Fruit fly (Drosophila melanogaster): ENCODE measurements around the gene CG13984.

DNA sequence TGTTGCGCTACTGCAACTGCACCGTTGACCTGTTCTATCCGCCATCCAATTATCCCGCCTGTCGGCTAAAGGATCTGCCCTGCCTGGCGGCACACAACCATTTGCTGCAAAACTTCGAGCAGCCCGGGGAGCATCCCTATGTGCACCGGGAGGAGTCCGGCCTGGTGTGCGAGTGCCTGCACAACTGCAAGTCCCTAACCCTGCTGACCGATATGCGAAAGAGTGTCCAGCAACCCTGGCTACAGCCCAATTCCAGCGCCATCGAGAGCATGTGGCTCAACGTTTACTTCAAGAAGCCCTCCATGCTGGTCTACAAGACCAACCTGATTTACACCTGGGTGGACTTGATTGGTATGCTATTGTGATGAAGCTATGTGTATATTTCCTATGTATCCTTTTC is 47.5 kb downstream of the CG13984 start:
- no peak for TF ChIP-seq Myc (optimal IDR thresholded peaks at IDR 0.05)
- no peak for TF ChIP-seq sv (GFP tag; optimal IDR thresholded peaks at IDR 0.05)
- TF ChIP-seq dmrt93B (GFP tag; optimal IDR thresholded peaks at IDR 0.05) = no peak
- no peak for TF ChIP-seq usp (GFP tag; optimal IDR thresholded peaks at IDR 0.05)
- no peak for TF ChIP-seq br (GFP tag; optimal IDR thresholded peaks at IDR 0.05)
- no peak for TF ChIP-seq CG9705 (GFP tag; optimal IDR thresholded peaks at IDR 0.05)
- no peak for TF ChIP-seq OdsH (GFP tag; optimal IDR thresholded peaks at IDR 0.05)
